Fruit fly (Drosophila melanogaster) whole organism, prepupa: ENCODE measurements around the gene Mdh2.

ENCODE experiments used
- Blimp-1 ChIP-seq: fragments of 200-800 bp; sonication (Bioruptor generic); optimal IDR thresholded peaks from 3 replicates; lab custom pipeline; 2017; ENCODE audit warnings: missing biosample characterization, missing genetic modification characterization, mild to moderate bottlenecking, moderate library complexity, missing genetic modification reagents
- CG11762 ChIP-seq: fragments of 200-800 bp; sonication (Bioruptor generic); optimal IDR thresholded peaks from 3 replicates; lab custom pipeline; 2016; ENCODE audit warnings: missing biosample characterization, missing genetic modification characterization; ENCODE audit not compliant: insufficient read depth
- CG11902 ChIP-seq: fragments of 200-800 bp; sonication (Bioruptor generic); optimal IDR thresholded peaks from 3 replicates; lab custom pipeline; 2016; ENCODE audit warnings: missing biosample characterization, missing genetic modification characterization
- CG15336 ChIP-seq: fragments of 200-800 bp; sonication (Bioruptor generic); IDR thresholded peaks from 2 replicates; pipeline ENCODE4 v1.3.6; 2022; ENCODE audit warnings: missing biosample characterization, missing genetic modification characterization
- CG1621 ChIP-seq: fragments of 200-800 bp; sonication (Bioruptor generic); optimal IDR thresholded peaks from 3 replicates; lab custom pipeline; 2018; ENCODE audit warnings: missing biosample characterization, mild to moderate bottlenecking, missing genetic modification characterization
- CG3032 ChIP-seq: fragments of 200-800 bp; optimal IDR thresholded peaks from 2 replicates; lab custom pipeline; 2019; ENCODE audit warnings: missing biosample characterization, mild to moderate bottlenecking, missing genetic modification characterization, moderate library complexity
- CG31627 ChIP-seq: fragments of 200-800 bp; sonication (Bioruptor generic); optimal IDR thresholded peaks from 3 replicates; lab custom pipeline; 2016; ENCODE audit warnings: missing biosample characterization, missing genetic modification characterization
- CG32006 ChIP-seq: fragments of 200-800 bp; sonication (Bioruptor generic); optimal IDR thresholded peaks from 3 replicates; lab custom pipeline; 2017; ENCODE audit warnings: missing biosample characterization, mild to moderate bottlenecking, missing genetic modification characterization
- CG34406 ChIP-seq: fragments of 200-800 bp; sonication (Bioruptor generic); optimal IDR thresholded peaks from 3 replicates; lab custom pipeline; 2016; ENCODE audit warnings: missing biosample characterization, missing genetic modification characterization
- CG3919 ChIP-seq: fragments of 200-800 bp; sonication (Bioruptor generic); optimal IDR thresholded peaks from 3 replicates; lab custom pipeline; 2016; ENCODE audit warnings: missing biosample characterization, missing genetic modification characterization
- CG4318 ChIP-seq: fragments of 200-800 bp; sonication (Bioruptor generic); optimal IDR thresholded peaks from 3 replicates; lab custom pipeline; 2017; ENCODE audit warnings: missing biosample characterization, mild to moderate bottlenecking, missing genetic modification characterization
- CG6792 ChIP-seq: fragments of 200-800 bp; sonication (Bioruptor generic); optimal IDR thresholded peaks from 3 replicates; lab custom pipeline; 2016; ENCODE audit warnings: missing biosample characterization, missing genetic modification characterization
- CG6808 ChIP-seq: fragments of 200-800 bp; sonication (Bioruptor generic); optimal IDR thresholded peaks from 3 replicates; lab custom pipeline; 2017; ENCODE audit warnings: missing biosample characterization, missing genetic modification characterization, mild to moderate bottlenecking, moderate library complexity, missing genetic modification reagents
- CG7368 ChIP-seq: fragments of 200-800 bp; sonication (Bioruptor generic); optimal IDR thresholded peaks from 3 replicates; lab custom pipeline; 2016; ENCODE audit warnings: missing biosample characterization, missing genetic modification characterization
- CG8319 ChIP-seq: fragments of 200-800 bp; sonication (Bioruptor generic); optimal IDR thresholded peaks from 3 replicates; lab custom pipeline; 2016; ENCODE audit warnings: missing biosample characterization, missing genetic modification characterization
- CG8632 ChIP-seq: fragments of 200-800 bp; sonication (Bioruptor generic); optimal IDR thresholded peaks from 3 replicates; lab custom pipeline; 2016; ENCODE audit warnings: missing biosample characterization, missing genetic modification characterization
- CG9139 ChIP-seq: fragments of 200-800 bp; sonication (Bioruptor generic); optimal IDR thresholded peaks from 3 replicates; lab custom pipeline; 2017; ENCODE audit warnings: missing biosample characterization, mild to moderate bottlenecking, missing genetic modification characterization
- Eip75B ChIP-seq: fragments of 200-800 bp; sonication (Bioruptor generic); optimal IDR thresholded peaks from 3 replicates; lab custom pipeline; 2016; ENCODE audit warnings: missing biosample characterization, missing genetic modification characterization
- Eip78C ChIP-seq: fragments of 200-800 bp; sonication (Bioruptor generic); peaks from one replicate; lab custom pipeline; 2016; ENCODE audit warnings: missing biosample characterization, missing genetic modification characterization
- Eip93F ChIP-seq: fragments of 200-800 bp; sonication (Bioruptor generic); optimal IDR thresholded peaks from 2 replicates; lab custom pipeline; 2016; ENCODE audit warnings: missing biosample characterization, mild to moderate bottlenecking, missing genetic modification characterization
- Ets21C ChIP-seq: fragments of 200-800 bp; sonication (Bioruptor generic); optimal IDR thresholded peaks from 3 replicates; lab custom pipeline; 2016; ENCODE audit warnings: missing biosample characterization, missing genetic modification characterization
- Ets96B ChIP-seq: fragments of 200-800 bp; optimal IDR thresholded peaks from 2 replicates; lab custom pipeline; 2019; ENCODE audit warnings: missing biosample characterization, mild to moderate bottlenecking, missing genetic modification characterization, moderate library complexity
- Gug ChIP-seq: fragments of 200-800 bp; sonication (Bioruptor generic); IDR thresholded peaks from 2 replicates; pipeline ENCODE4 v1.3.6; 2022; ENCODE audit warnings: missing biosample characterization, missing genetic modification characterization
- Hr38 ChIP-seq: sonication (Bioruptor generic); optimal IDR thresholded peaks from 2 replicates; lab custom pipeline; 2016; ENCODE audit warnings: missing biosample characterization, missing genetic modification characterization
- Hr39 ChIP-seq: fragments of 200-800 bp; sonication (Bioruptor generic); optimal IDR thresholded peaks from 2 replicates; lab custom pipeline; 2016; ENCODE audit warnings: missing biosample characterization, missing genetic modification characterization
- OdsH ChIP-seq: fragments of 200-800 bp; sonication (Bioruptor generic); optimal IDR thresholded peaks from 3 replicates; lab custom pipeline; 2016; ENCODE audit warnings: missing biosample characterization, missing genetic modification characterization
- Smox ChIP-seq: fragments of 200-800 bp; sonication (Bioruptor generic); optimal IDR thresholded peaks from 3 replicates; lab custom pipeline; 2016; ENCODE audit warnings: missing biosample characterization, missing genetic modification characterization
- Sox15 ChIP-seq: fragments of 200-800 bp; sonication (Bioruptor generic); optimal IDR thresholded peaks from 3 replicates; lab custom pipeline; 2016; ENCODE audit warnings: missing biosample characterization, missing genetic modification characterization
- achi ChIP-seq: fragments of 200-800 bp; sonication (Bioruptor generic); optimal IDR thresholded peaks from 3 replicates; lab custom pipeline; 2016; ENCODE audit warnings: missing biosample characterization, missing genetic modification characterization
- acj6 ChIP-seq: fragments of 200-800 bp; sonication (Bioruptor generic); optimal IDR thresholded peaks from 3 replicates; lab custom pipeline; 2016; ENCODE audit warnings: missing biosample characterization, missing genetic modification characterization
- cyc ChIP-seq: fragments of 200-800 bp; sonication (Bioruptor generic); optimal IDR thresholded peaks from 3 replicates; lab custom pipeline; 2016; ENCODE audit warnings: missing biosample characterization, missing genetic modification characterization
- dac ChIP-seq: fragments of 200-800 bp; sonication (Bioruptor generic); optimal IDR thresholded peaks from 2 replicates; lab custom pipeline; 2017; ENCODE audit warnings: missing biosample characterization, mild to moderate bottlenecking, missing genetic modification characterization
- dsx ChIP-seq: fragments of 200-800 bp; optimal IDR thresholded peaks from 3 replicates; lab custom pipeline; 2019; ENCODE audit warnings: missing biosample characterization, mild to moderate bottlenecking, missing genetic modification characterization, moderate library complexity; ENCODE audit not compliant: poor library complexity, severe bottlenecking
- fd85E ChIP-seq: fragments of 200-800 bp; sonication (Bioruptor generic); optimal IDR thresholded peaks from 3 replicates; lab custom pipeline; 2016; ENCODE audit warnings: missing biosample characterization, missing genetic modification characterization
- fkh ChIP-seq: fragments of 200-800 bp; sonication (Bioruptor generic); optimal IDR thresholded peaks from 3 replicates; lab custom pipeline; 2017; ENCODE audit warnings: missing biosample characterization, mild to moderate bottlenecking, missing genetic modification characterization, moderate library complexity
- lz ChIP-seq: fragments of 200-800 bp; sonication (Bioruptor generic); optimal IDR thresholded peaks from 3 replicates; lab custom pipeline; 2016; ENCODE audit warnings: missing biosample characterization, missing genetic modification characterization
- pdm3 ChIP-seq: fragments of 200-800 bp; sonication (Bioruptor generic); optimal IDR thresholded peaks from 3 replicates; lab custom pipeline; 2016; ENCODE audit warnings: missing biosample characterization, missing genetic modification characterization
- salr ChIP-seq, 2 experiments: fragments of 200-800 bp; sonication (Bioruptor generic); optimal IDR thresholded peaks; 3 replicates each; lab custom pipeline; 2016 to 2018; ENCODE audit warnings: missing biosample characterization in 2 of 2, missing genetic modification characterization in 2 of 2, mild to moderate bottlenecking in 1 of 2
- spab ChIP-seq: fragments of 200-800 bp; sonication (Bioruptor generic); optimal IDR thresholded peaks from 2 replicates; lab custom pipeline; 2017; ENCODE audit warnings: missing biosample characterization, mild to moderate bottlenecking, missing genetic modification characterization, missing genetic modification reagents
- ss ChIP-seq, 2 experiments: fragments of 200-800 bp; sonication (Bioruptor generic); optimal IDR thresholded peaks; 2 replicates in 1 of 2; 3 replicates in 1 of 2; lab custom pipeline; 2017 to 2018; ENCODE audit warnings: mild to moderate bottlenecking in 2 of 2, missing biosample characterization in 2 of 2, missing genetic modification characterization in 2 of 2, moderate library complexity in 1 of 2
- svp ChIP-seq: fragments of 200-800 bp; sonication (Bioruptor generic); peaks from one replicate; lab custom pipeline; 2016; ENCODE audit warnings: missing biosample characterization, missing genetic modification characterization
- topi ChIP-seq: fragments of 200-800 bp; sonication (Bioruptor generic); optimal IDR thresholded peaks from 3 replicates; lab custom pipeline; 2016; ENCODE audit warnings: missing biosample characterization, missing genetic modification characterization
- vri ChIP-seq: fragments of 200-800 bp; sonication (Bioruptor generic); optimal IDR thresholded peaks from 3 replicates; lab custom pipeline; 2016; ENCODE audit warnings: missing biosample characterization, mild to moderate bottlenecking, missing genetic modification characterization

Mdh2 gene

dm6 chr3R:18196991-18197801, 29.0 kb upstream of the Mdh2 start (continued):
- peak; percentile 30 for TF ChIP-seq CG11902
- TF ChIP-seq Blimp-1 (GFP tag; lab: Kevin White, UChicago), result peak; percentile 11
- peak; percentile 53 for TF ChIP-seq CG4318
- TF ChIP-seq Eip78C, result peak; percentile 88
- TF ChIP-seq Ets21C (GFP tag; lab: Kevin White, UChicago), result peak; percentile 41
- TF ChIP-seq CG3032 (tag; lab: Kevin White, UChicago), result peak; percentile 76
- TF ChIP-seq topi (GFP tag; lab: Kevin White, UChicago), result peak; percentile 54
- peak; percentile 17 for TF ChIP-seq cyc (GFP tag; lab: Kevin White, UChicago)
- TF ChIP-seq salr (GFP tag; optimal IDR thresholded peaks at IDR 0.05; lab: Kevin White, UChicago), result peak; percentile 64 to 75
- peak; percentile 57 for TF ChIP-seq achi (GFP tag; lab: Kevin White, UChicago)

- no peak for TF ChIP-seq Eip93F (GFP tag; lab: Kevin White, UChicago)
- TF ChIP-seq CG34406 (GFP tag; lab: Kevin White, UChicago), result no peak
- TF ChIP-seq Smox, result no peak
- no peak for TF ChIP-seq CG7368 (GFP tag; lab: Kevin White, UChicago)
- no peak for TF ChIP-seq lz (GFP tag; lab: Kevin White, UChicago)
- no peak for TF ChIP-seq salr (GFP tag; optimal IDR thresholded peaks at IDR 0.05; lab: Kevin White, UChicago)
- no peak for TF ChIP-seq CG3919 (GFP tag; lab: Kevin White, UChicago)
- TF ChIP-seq vri (GFP tag; lab: Kevin White, UChicago), result no peak
Measured at dm6 chr3R:18197802-18198148, 28.4 kb upstream of the Mdh2 start.

dm6 chr3R:18198518-18199118, 27.6 kb upstream of the Mdh2 start:
- TF ChIP-seq Eip75B (GFP tag; lab: Kevin White, UChicago), result peak; percentile 40
- peak; percentile 41 for TF ChIP-seq CG34406 (GFP tag; lab: Kevin White, UChicago)
- peak; percentile 24 to 43 for TF ChIP-seq ss (GFP tag; optimal IDR thresholded peaks at IDR 0.05; lab: Kevin White, UChicago)
- peak; percentile 41 for TF ChIP-seq spab (GFP tag; lab: Kevin White, UChicago)
- no peak for TF ChIP-seq CG4318
- peak; percentile 21 for TF ChIP-seq CG6808 (GFP tag; lab: Kevin White, UChicago)
- peak; percentile 97 for TF ChIP-seq fkh (GFP tag; lab: Kevin White, UChicago)
- peak; percentile 80 for TF ChIP-seq vri (GFP tag; lab: Kevin White, UChicago)
- TF ChIP-seq Eip93F (GFP tag; lab: Kevin White, UChicago), result no peak
- TF ChIP-seq CG3032 (tag; lab: Kevin White, UChicago), result peak; percentile 12
- TF ChIP-seq achi (GFP tag; lab: Kevin White, UChicago), result no peak
- no peak for TF ChIP-seq Hr39 (GFP tag; lab: Kevin White, UChicago)
- peak; percentile 39 for TF ChIP-seq CG6792 (GFP tag; lab: Kevin White, UChicago)
- peak; percentile 27 for TF ChIP-seq CG11762 (GFP tag; lab: Kevin White, UChicago)
- TF ChIP-seq Gug (GFP tag; lab: Robert Waterston, UW), result no peak
- TF ChIP-seq Smox, result no peak
- TF ChIP-seq CG9139, result peak; percentile 37
- TF ChIP-seq svp, result peak; percentile 55
- no peak for TF ChIP-seq CG8319
- no peak for TF ChIP-seq dac (GFP tag; lab: Kevin White, UChicago)
- no peak for TF ChIP-seq Sox15 (GFP tag; lab: Kevin White, UChicago)
- TF ChIP-seq CG7368 (GFP tag; lab: Kevin White, UChicago), result no peak
- TF ChIP-seq CG3919 (GFP tag; lab: Kevin White, UChicago), result no peak
- peak; percentile 17 for TF ChIP-seq topi (GFP tag; lab: Kevin White, UChicago)
- no peak for TF ChIP-seq Blimp-1 (GFP tag; lab: Kevin White, UChicago)
- TF ChIP-seq fd85E (GFP tag; lab: Kevin White, UChicago), result peak; percentile 53
- TF ChIP-seq pdm3 (GFP tag; lab: Kevin White, UChicago), result peak; percentile 5
- no peak for TF ChIP-seq OdsH (GFP tag; lab: Kevin White, UChicago)
- TF ChIP-seq lz (GFP tag; lab: Kevin White, UChicago), result no peak
- TF ChIP-seq CG32006 (GFP tag; lab: Kevin White, UChicago), result peak; percentile 23
- no peak for TF ChIP-seq salr (GFP tag; optimal IDR thresholded peaks at IDR 0.05; lab: Kevin White, UChicago)
- TF ChIP-seq CG15336 (GFP tag; lab: Robert Waterston, UW), result no peak
- no peak for TF ChIP-seq acj6
- TF ChIP-seq CG31627, result no peak
- peak; percentile 50 for TF ChIP-seq CG1621
- no peak for TF ChIP-seq Ets96B (tag; lab: Kevin White, UChicago)
- peak; percentile 45 for TF ChIP-seq CG8632 (GFP tag; lab: Kevin White, UChicago)
- no peak for TF ChIP-seq Hr38 (GFP tag; lab: Kevin White, UChicago)
- peak; percentile 57 for TF ChIP-seq dsx
